Fruit fly (Drosophila melanogaster) whole organism, pupa: ENCODE measurements around the gene Ogdh.
A peak's percentile ranks its signal among the peaks of the same experiment; 100 is the strongest.

ENCODE experiments used
- CG12605 ChIP-seq: fragments of 200-800 bp; sonication (Bioruptor generic); IDR thresholded peaks from 2 replicates; pipeline ENCODE4 v1.3.6; 2022; ENCODE audit warnings: missing biosample characterization, missing genetic modification characterization
- CG13204 ChIP-seq: fragments of 200-800 bp; sonication (Bioruptor generic); optimal IDR thresholded peaks from 2 replicates; lab custom pipeline; 2018; ENCODE audit warnings: missing biosample characterization, mild to moderate bottlenecking, missing genetic modification characterization, moderate library complexity
- CG17806 ChIP-seq: fragments of 200-800 bp; sonication (Bioruptor generic); optimal IDR thresholded peaks from 2 replicates; lab custom pipeline; 2018; ENCODE audit warnings: missing biosample characterization, mild to moderate bottlenecking, missing genetic modification characterization, moderate library complexity
- CG32121 ChIP-seq: fragments of 200-800 bp; sonication (Bioruptor generic); IDR thresholded peaks from 2 replicates; pipeline ENCODE4 v1.3.6; 2022; ENCODE audit warnings: missing biosample characterization, missing genetic modification characterization
- CG34367 ChIP-seq: fragments of 200-800 bp; sonication (Bioruptor generic); optimal IDR thresholded peaks from 2 replicates; lab custom pipeline; 2018; ENCODE audit warnings: missing biosample characterization, mild to moderate bottlenecking, missing genetic modification characterization
- CG8159 ChIP-seq: fragments of 200-800 bp; sonication (Bioruptor generic); optimal IDR thresholded peaks from 3 replicates; lab custom pipeline; 2018; ENCODE audit warnings: missing biosample characterization, mild to moderate bottlenecking, missing genetic modification characterization, moderate library complexity
- CG8301 ChIP-seq: fragments of 200-800 bp; sonication (Bioruptor generic); optimal IDR thresholded peaks from 2 replicates; lab custom pipeline; 2018; ENCODE audit warnings: missing biosample characterization, mild to moderate bottlenecking, missing genetic modification characterization
- D1 ChIP-seq: fragments of 200-800 bp; sonication (Bioruptor generic); optimal IDR thresholded peaks from 2 replicates; lab custom pipeline; 2018; ENCODE audit warnings: missing biosample characterization, mild to moderate bottlenecking, missing genetic modification characterization, moderate library complexity
- EcR ChIP-seq: fragments of 200-800 bp; sonication (Bioruptor generic); optimal IDR thresholded peaks from 3 replicates; lab custom pipeline; 2019; ENCODE audit warnings: missing biosample characterization, missing genetic modification characterization, mild to moderate bottlenecking, moderate library complexity, missing genetic modification reagents
- Pif1A ChIP-seq: fragments of 200-800 bp; sonication (Bioruptor generic); optimal IDR thresholded peaks from 3 replicates; lab custom pipeline; 2016; ENCODE audit warnings: missing biosample characterization, missing genetic modification characterization
- Pif1B ChIP-seq: fragments of 200-800 bp; sonication (Bioruptor generic); optimal IDR thresholded peaks from 3 replicates; lab custom pipeline; 2016; ENCODE audit warnings: missing biosample characterization, missing genetic modification characterization
- fd96Ca ChIP-seq: fragments of 200-800 bp; sonication (Bioruptor generic); IDR thresholded peaks from 3 replicates; pipeline ENCODE4 v1.3.6; 2022; ENCODE audit warnings: missing biosample characterization, missing genetic modification characterization
- gl ChIP-seq: fragments of 200-800 bp; sonication (Bioruptor generic); optimal IDR thresholded peaks from 2 replicates; lab custom pipeline; 2018; ENCODE audit warnings: missing biosample characterization, mild to moderate bottlenecking, missing genetic modification characterization
- rn ChIP-seq: fragments of 200-800 bp; sonication (Bioruptor generic); IDR thresholded peaks from 2 replicates; pipeline ENCODE4 v1.3.6; 2022; ENCODE audit warnings: missing biosample characterization, missing genetic modification characterization

DNA sequence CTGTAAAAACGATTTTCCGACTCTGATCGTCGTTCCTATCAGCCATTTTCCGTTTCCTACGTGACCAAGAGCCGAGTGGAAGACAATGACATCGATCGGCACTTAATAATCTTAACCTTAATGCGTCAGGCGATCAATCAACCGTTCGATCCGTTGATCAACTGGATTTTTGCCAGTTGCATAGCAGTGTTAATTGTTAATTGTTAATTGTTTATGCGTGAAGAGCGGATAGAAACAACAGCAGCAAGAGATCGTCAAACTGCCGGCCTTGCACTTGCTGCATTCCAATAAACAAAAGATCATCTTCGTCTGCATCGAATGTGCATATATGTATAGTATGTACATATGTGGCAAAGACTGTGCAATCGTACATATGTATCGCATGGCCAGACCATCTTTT lies 33.9 kb downstream of the Ogdh start:
- TF ChIP-seq CG32121 (GFP tag; lab: Robert Waterston, UW) (no peak), Pif1A (GFP tag; lab: Kevin White, UChicago) (no peak), CG8301 (no peak), CG13204 (no peak), CG34367 (tag; lab: Kevin White, UChicago) (no peak), CG8159 (tag; lab: Kevin White, UChicago) (no peak), gl (tag; lab: Kevin White, UChicago) (no peak), EcR (peak; percentile 95), fd96Ca (no peak), CG17806 (tag; lab: Kevin White, UChicago) (no peak), Pif1B (GFP tag; lab: Kevin White, UChicago) (no peak), CG12605 (GFP tag; lab: Robert Waterston, UW) (no peak), D1 (tag; lab: Kevin White, UChicago) (no peak), rn (GFP tag; lab: Robert Waterston, UW) (no peak)
